Fruit fly (Drosophila melanogaster) whole organism, prepupa: ENCODE data around the gene CG4619.

Experiments
- CG10669 ChIP-seq: fragments of 200-800 bp; sonication (Bioruptor generic); optimal IDR thresholded peaks from 3 replicates; lab custom pipeline; 2018; ENCODE audit warnings: missing biosample characterization, mild to moderate bottlenecking, missing genetic modification characterization, moderate library complexity
- CG16779 ChIP-seq: fragments of 200-800 bp; sonication (Bioruptor generic); optimal IDR thresholded peaks from 3 replicates; lab custom pipeline; 2017; ENCODE audit warnings: missing biosample characterization, mild to moderate bottlenecking, missing genetic modification characterization
- CG31627 ChIP-seq: fragments of 200-800 bp; sonication (Bioruptor generic); optimal IDR thresholded peaks from 3 replicates; lab custom pipeline; 2016; ENCODE audit warnings: missing biosample characterization, missing genetic modification characterization
- Ets21C ChIP-seq: fragments of 200-800 bp; sonication (Bioruptor generic); optimal IDR thresholded peaks from 3 replicates; lab custom pipeline; 2016; ENCODE audit warnings: missing biosample characterization, missing genetic modification characterization
- Lpt ChIP-seq: fragments of 200-800 bp; sonication (Bioruptor generic); optimal IDR thresholded peaks from 3 replicates; lab custom pipeline; 2016; ENCODE audit warnings: missing biosample characterization, missing genetic modification characterization
- OdsH ChIP-seq: fragments of 200-800 bp; sonication (Bioruptor generic); optimal IDR thresholded peaks from 3 replicates; lab custom pipeline; 2016; ENCODE audit warnings: missing biosample characterization, missing genetic modification characterization
- acj6 ChIP-seq: fragments of 200-800 bp; sonication (Bioruptor generic); optimal IDR thresholded peaks from 3 replicates; lab custom pipeline; 2016; ENCODE audit warnings: missing biosample characterization, missing genetic modification characterization
- dac ChIP-seq: fragments of 200-800 bp; sonication (Bioruptor generic); optimal IDR thresholded peaks from 2 replicates; lab custom pipeline; 2017; ENCODE audit warnings: missing biosample characterization, mild to moderate bottlenecking, missing genetic modification characterization
- fkh ChIP-seq: fragments of 200-800 bp; sonication (Bioruptor generic); optimal IDR thresholded peaks from 3 replicates; lab custom pipeline; 2017; ENCODE audit warnings: missing biosample characterization, mild to moderate bottlenecking, missing genetic modification characterization, moderate library complexity
- vri ChIP-seq: fragments of 200-800 bp; sonication (Bioruptor generic); optimal IDR thresholded peaks from 3 replicates; lab custom pipeline; 2016; ENCODE audit warnings: missing biosample characterization, mild to moderate bottlenecking, missing genetic modification characterization

- peak; percentile 75 for TF ChIP-seq vri (GFP tag; lab: Kevin White, UChicago)
- peak; percentile 83 for TF ChIP-seq Lpt (GFP tag; lab: Kevin White, UChicago)
- TF ChIP-seq dac (GFP tag; lab: Kevin White, UChicago) = peak; percentile 49
- no peak for TF ChIP-seq fkh (GFP tag; lab: Kevin White, UChicago)
- TF ChIP-seq CG16779 (tag; lab: Kevin White, UChicago) = peak; percentile 72
- peak; percentile 90 for TF ChIP-seq OdsH (GFP tag; lab: Kevin White, UChicago)
- peak; percentile 88 for TF ChIP-seq Ets21C (GFP tag; lab: Kevin White, UChicago)
- peak; percentile 93 for TF ChIP-seq acj6 (GFP tag; lab: Kevin White, UChicago)
- TF ChIP-seq CG31627 (GFP tag; lab: Kevin White, UChicago) = peak; percentile 93
- TF ChIP-seq CG10669 = peak; percentile 94
These were observed 48.0 kb downstream of the CG4619 start for dm6 chr2L:9986402-9987350.
